Fruit fly (Drosophila melanogaster) whole organism, embryonic: ENCODE data around the gene tay.

Experiments used
- ATbp ChIP-seq: fragments of 200-800 bp; sonication (Bioruptor generic); optimal IDR thresholded peaks from 2 replicates; lab custom pipeline; 2017; ENCODE audit warnings: missing biosample characterization, mild to moderate bottlenecking, missing genetic modification characterization, missing genetic modification reagents
- Atf6 ChIP-seq: fragments of 200-800 bp; sonication (Bioruptor generic); IDR thresholded peaks from 2 replicates; pipeline ENCODE4 v1.3.6; 2022; ENCODE audit warnings: missing biosample characterization, missing genetic modification characterization
- BEAF-32 ChIP-seq: fragments of 200-800 bp; sonication (Bioruptor generic); optimal IDR thresholded peaks from 3 replicates; lab custom pipeline; 2017; ENCODE audit warnings: missing biosample characterization, missing genetic modification characterization, mild to moderate bottlenecking, moderate library complexity, missing genetic modification reagents
- Bgb ChIP-seq: fragments of 200-800 bp; sonication (Bioruptor generic); IDR thresholded peaks from 2 replicates; pipeline ENCODE4 v1.3.6; 2022; ENCODE audit warnings: missing biosample characterization, missing genetic modification characterization; ENCODE audit not compliant: partially characterized antibody
- Blimp-1 ChIP-seq: fragments of 200-800 bp; sonication (Bioruptor generic); optimal IDR thresholded peaks from 3 replicates; lab custom pipeline; 2018; ENCODE audit warnings: missing biosample characterization, missing genetic modification characterization, mild to moderate bottlenecking, moderate library complexity, missing genetic modification reagents
- CG13287 ChIP-seq: fragments of 200-800 bp; sonication (Bioruptor generic); IDR thresholded peaks from 2 replicates; pipeline ENCODE4 v1.3.6; 2022; ENCODE audit warnings: missing biosample characterization, missing genetic modification characterization; ENCODE audit not compliant: partially characterized antibody
- CG14441 ChIP-seq: fragments of 200-800 bp; sonication (Bioruptor generic); IDR thresholded peaks from 2 replicates; pipeline ENCODE4 v1.3.6; 2022; ENCODE audit warnings: missing biosample characterization, missing genetic modification characterization
- CG14860 ChIP-seq: fragments of 200-800 bp; sonication (Bioruptor generic); IDR thresholded peaks from 3 replicates; pipeline ENCODE4 v1.3.6; 2022; ENCODE audit warnings: missing biosample characterization, missing genetic modification characterization; ENCODE audit not compliant: partially characterized antibody
- CG16813 ChIP-seq: fragments of 200-800 bp; sonication (Bioruptor generic); IDR thresholded peaks from 3 replicates; pipeline ENCODE4 v1.3.6; 2022; ENCODE audit warnings: missing biosample characterization, missing genetic modification characterization; ENCODE audit not compliant: partially characterized antibody
- CG17361 ChIP-seq: fragments of 200-800 bp; sonication (Bioruptor generic); IDR thresholded peaks from 3 replicates; pipeline ENCODE4 v1.3.6; 2022; ENCODE audit warnings: missing biosample characterization, missing genetic modification characterization
- CG2129 ChIP-seq: fragments of 200-800 bp; sonication (Bioruptor generic); IDR thresholded peaks from 2 replicates; pipeline ENCODE4 v1.3.6; 2022; ENCODE audit warnings: missing biosample characterization, missing genetic modification characterization; ENCODE audit not compliant: partially characterized antibody
- CG31388 ChIP-seq: fragments of 200-800 bp; sonication (Bioruptor generic); optimal IDR thresholded peaks from 2 replicates; lab custom pipeline; 2016; ENCODE audit warnings: missing biosample characterization, missing genetic modification characterization
- CG32532 ChIP-seq: fragments of 200-800 bp; sonication (Bioruptor generic); IDR thresholded peaks from 2 replicates; pipeline ENCODE4 v1.3.6; 2022; ENCODE audit warnings: missing biosample characterization, missing genetic modification characterization
- CG42726 ChIP-seq: fragments of 200-800 bp; sonication (Bioruptor generic); IDR thresholded peaks from 2 replicates; pipeline ENCODE4 v1.3.6; 2022; ENCODE audit warnings: missing biosample characterization, missing genetic modification characterization; ENCODE audit not compliant: partially characterized antibody
- CG6791 ChIP-seq: fragments of 200-800 bp; sonication (Bioruptor generic); IDR thresholded peaks from 3 replicates; pipeline ENCODE4 v1.3.6; 2022; ENCODE audit warnings: missing biosample characterization, missing genetic modification characterization; ENCODE audit not compliant: partially characterized antibody
- CG7987 ChIP-seq: fragments of 200-800 bp; sonication (Bioruptor generic); optimal IDR thresholded peaks from 2 replicates; lab custom pipeline; 2018; ENCODE audit warnings: missing biosample characterization, mild to moderate bottlenecking, missing genetic modification characterization, moderate library complexity
- CG8388 ChIP-seq: fragments of 200-800 bp; sonication (Bioruptor generic); optimal IDR thresholded peaks from 2 replicates; lab custom pipeline; 2019; ENCODE audit warnings: missing biosample characterization, mild to moderate bottlenecking, missing genetic modification characterization, moderate library complexity
- CG8944 ChIP-seq: fragments of 200-800 bp; sonication (Bioruptor generic); optimal IDR thresholded peaks from 3 replicates; lab custom pipeline; 2016; ENCODE audit warnings: missing biosample characterization, missing genetic modification characterization
- CG9797 ChIP-seq: fragments of 200-800 bp; sonication (Bioruptor generic); optimal IDR thresholded peaks from 3 replicates; lab custom pipeline; 2018; ENCODE audit warnings: missing biosample characterization, mild to moderate bottlenecking, missing genetic modification characterization
- Dll ChIP-seq: fragments of 200-800 bp; sonication (Bioruptor generic); IDR thresholded peaks from 4 replicates; pipeline ENCODE4 v1.3.6; 2022; ENCODE audit warnings: missing biosample characterization, missing genetic modification characterization; ENCODE audit not compliant: partially characterized antibody
- Dref ChIP-seq: fragments of 200-800 bp; sonication (Bioruptor generic); IDR thresholded peaks from 2 replicates; pipeline ENCODE4 v1.3.6; 2022; ENCODE audit warnings: missing biosample characterization, missing genetic modification characterization
- Ets97D ChIP-seq: fragments of 200-800 bp; sonication (Bioruptor generic); optimal IDR thresholded peaks from 3 replicates; lab custom pipeline; 2016; ENCODE audit warnings: missing biosample characterization, missing genetic modification characterization
- Gug ChIP-seq: fragments of 200-800 bp; sonication (Bioruptor generic); IDR thresholded peaks from 4 replicates; pipeline ENCODE4 v1.3.6; 2022; ENCODE audit warnings: missing biosample characterization, missing genetic modification characterization
- HLH4C ChIP-seq: fragments of 200-800 bp; sonication (Bioruptor generic); IDR thresholded peaks from 3 replicates; pipeline ENCODE4 v1.3.6; 2022; ENCODE audit warnings: missing biosample characterization, missing genetic modification characterization; ENCODE audit not compliant: partially characterized antibody
- MBD-R2 ChIP-seq: fragments of 200-800 bp; sonication (Bioruptor generic); IDR thresholded peaks from 2 replicates; pipeline ENCODE4 v1.3.6; 2022; ENCODE audit warnings: missing biosample characterization, missing genetic modification characterization
- MESR4 ChIP-seq: fragments of 200-800 bp; sonication (Bioruptor generic); optimal IDR thresholded peaks from 2 replicates; lab custom pipeline; 2018; ENCODE audit warnings: missing biosample characterization, mild to moderate bottlenecking, missing genetic modification characterization, moderate library complexity
- amos ChIP-seq: fragments of 200-800 bp; sonication (Bioruptor generic); IDR thresholded peaks from 2 replicates; pipeline ENCODE4 v1.3.6; 2022; ENCODE audit warnings: missing biosample characterization, missing genetic modification characterization; ENCODE audit not compliant: partially characterized antibody
- chinmo ChIP-seq: fragments of 200-800 bp; sonication (Bioruptor generic); IDR thresholded peaks from 4 replicates; pipeline ENCODE4 v1.3.6; 2022; ENCODE audit warnings: missing biosample characterization, missing genetic modification characterization; ENCODE audit not compliant: partially characterized antibody
- dm ChIP-seq: fragments of 200-800 bp; sonication (Bioruptor generic); optimal IDR thresholded peaks from 3 replicates; lab custom pipeline; 2016; ENCODE audit warnings: missing biosample characterization, missing genetic modification characterization
- gfzf ChIP-seq: fragments of 200-800 bp; sonication (Bioruptor generic); optimal IDR thresholded peaks from 2 replicates; lab custom pipeline; 2016; ENCODE audit warnings: missing biosample characterization, mild to moderate bottlenecking, missing genetic modification characterization, moderate library complexity
- ham ChIP-seq: fragments of 200-800 bp; sonication (Bioruptor generic); IDR thresholded peaks from 2 replicates; pipeline ENCODE4 v1.3.6; 2022; ENCODE audit warnings: missing biosample characterization, missing genetic modification characterization
- hb ChIP-seq: fragments of 200-800 bp; sonication (Bioruptor generic); IDR thresholded peaks from 3 replicates; pipeline ENCODE4 v1.3.6; 2022; ENCODE audit warnings: missing biosample characterization, missing genetic modification characterization; ENCODE audit not compliant: partially characterized antibody
- jing ChIP-seq: fragments of 200-800 bp; sonication (Bioruptor generic); optimal IDR thresholded peaks from 2 replicates; lab custom pipeline; 2018; ENCODE audit warnings: missing biosample characterization, mild to moderate bottlenecking, missing genetic modification characterization
- knrl ChIP-seq: fragments of 200-800 bp; sonication (Bioruptor generic); IDR thresholded peaks from 3 replicates; pipeline ENCODE4 v1.3.6; 2022; ENCODE audit warnings: missing biosample characterization, missing genetic modification characterization; ENCODE audit not compliant: partially characterized antibody
- lmd ChIP-seq: fragments of 200-800 bp; sonication (Bioruptor generic); IDR thresholded peaks from 2 replicates; pipeline ENCODE4 v1.3.6; 2022; ENCODE audit warnings: missing biosample characterization, missing genetic modification characterization
- pzg ChIP-seq: fragments of 200-800 bp; sonication (Bioruptor generic); optimal IDR thresholded peaks from 3 replicates; lab custom pipeline; 2018; ENCODE audit warnings: missing biosample characterization, mild to moderate bottlenecking, missing genetic modification characterization, moderate library complexity
- sens ChIP-seq: fragments of 200-800 bp; sonication (Bioruptor generic); peaks from one replicate; lab custom pipeline; 2016; ENCODE audit warnings: missing biosample characterization, missing genetic modification characterization
- sens-2 ChIP-seq: fragments of 200-800 bp; sonication (Bioruptor generic); IDR thresholded peaks from 2 replicates; pipeline ENCODE4 v1.3.6; 2022; ENCODE audit warnings: missing biosample characterization, missing genetic modification characterization
- sna ChIP-seq: fragments of 200-800 bp; sonication (Bioruptor generic); IDR thresholded peaks from 2 replicates; pipeline ENCODE4 v1.3.6; 2022; ENCODE audit warnings: missing biosample characterization, missing genetic modification characterization; ENCODE audit not compliant: partially characterized antibody
- ssp ChIP-seq: fragments of 200-800 bp; sonication (Bioruptor generic); IDR thresholded peaks from 2 replicates; pipeline ENCODE4 v1.3.6; 2022; ENCODE audit warnings: missing biosample characterization, missing genetic modification characterization
- trh ChIP-seq: fragments of 200-800 bp; sonication (Bioruptor generic); optimal IDR thresholded peaks from 2 replicates; lab custom pipeline; 2016; ENCODE audit warnings: missing biosample characterization, missing genetic modification characterization
- tx ChIP-seq: fragments of 200-800 bp; sonication (Bioruptor generic); optimal IDR thresholded peaks from 2 replicates; lab custom pipeline; 2016; ENCODE audit warnings: missing biosample characterization, missing genetic modification characterization

The tay gene

dm6 chrX:15859869-15860268, 27.2 kb downstream of the tay start, which contains the start of gene Gbeta13F (continued):
- TF ChIP-seq dm (GFP tag; lab: Kevin White, UChicago) (no peak), hb (GFP tag; lab: Robert Waterston, UW) (peak; percentile 52; the same call in 2 of the 3 replicates), pzg (peak; percentile 51), Gug (GFP tag; lab: Robert Waterston, UW) (peak; percentile 31; the same call in 1 of the 4 replicates), Ets97D (GFP tag; lab: Kevin White, UChicago) (no peak), MESR4 (GFP tag; lab: Kevin White, UChicago) (peak; percentile 76), MBD-R2 (GFP tag; lab: Robert Waterston, UW) (peak; percentile 8; the same call in 1 of the 2 replicates), HLH4C (peak; percentile 59), chinmo (0 out of 4 replicates have a peak, but pooled peaks have one; percentile 9), ssp (GFP tag; lab: Robert Waterston, UW) (peak; percentile 83), CG32532 (GFP tag; lab: Robert Waterston, UW) (peak; percentile 56), CG7987 (GFP tag; lab: Kevin White, UChicago) (no peak), CG6791 (peak; percentile 79), Bgb (peak; percentile 59), CG14860 (GFP tag; lab: Robert Waterston, UW) (peak; percentile 37; the same call in 1 of the 3 replicates), CG42726 (peak; percentile 53), ATbp (GFP tag; lab: Kevin White, UChicago) (no peak)
- TF ChIP-seq, all 482 proteins: peak for 57

dm6 chrX:15859387-15859786, 27.7 kb downstream of the tay start, which contains the start of gene AlkB:
Gene AlkB, minus strand, starts transcription at chrX:15859487.
- no peak for TF ChIP-seq CG14441 (GFP tag; lab: Robert Waterston, UW)
- TF ChIP-seq CG2129, result peak; percentile 13; the same call in 1 of the 2 replicates
- no peak for TF ChIP-seq Blimp-1 (GFP tag; lab: Kevin White, UChicago)
- TF ChIP-seq CG8388, result no peak
- peak; percentile 45 for TF ChIP-seq BEAF-32
- 0 out of 3 replicates have a peak, but pooled peaks have one; percentile 9 for TF ChIP-seq CG17361 (GFP tag; lab: Robert Waterston, UW)
- no peak for TF ChIP-seq sens-2 (GFP tag; lab: Robert Waterston, UW)
- TF ChIP-seq gfzf (GFP tag; lab: Kevin White, UChicago), result peak; percentile 44
- TF ChIP-seq knrl, result no peak; the same call in 2 of the 3 replicates
- no peak for TF ChIP-seq sna (GFP tag; lab: Robert Waterston, UW)
- TF ChIP-seq trh (GFP tag; lab: Kevin White, UChicago), result no peak
- no peak for TF ChIP-seq Atf6 (GFP tag; lab: Robert Waterston, UW)
- TF ChIP-seq tx (GFP tag; lab: Kevin White, UChicago), result no peak
- no peak for TF ChIP-seq jing (GFP tag; lab: Kevin White, UChicago)
- TF ChIP-seq CG8944 (GFP tag; lab: Kevin White, UChicago), result no peak
- no peak for TF ChIP-seq CG31388 (GFP tag; lab: Kevin White, UChicago)
- no peak for TF ChIP-seq ham
- 0 out of 3 replicates have a peak, but pooled peaks have one; percentile 4 for TF ChIP-seq CG16813 (GFP tag; lab: Robert Waterston, UW)
- TF ChIP-seq CG13287 (GFP tag; lab: Robert Waterston, UW), result 0 out of 2 replicates have a peak, but pooled peaks have one; percentile 19
- TF ChIP-seq Dll (GFP tag; lab: Robert Waterston, UW), result peak; percentile 49; the same call in 1 of the 4 replicates
- 0 out of 2 replicates have a peak, but pooled peaks have one; percentile 17 for TF ChIP-seq amos
- TF ChIP-seq lmd (GFP tag; lab: Robert Waterston, UW), result no peak
- TF ChIP-seq Dref (GFP tag; lab: Robert Waterston, UW), result peak; percentile 43; the same call in 1 of the 2 replicates
- TF ChIP-seq CG9797 (GFP tag; lab: Kevin White, UChicago), result no peak
- peak; percentile 32 for TF ChIP-seq sens (GFP tag; lab: Kevin White, UChicago)
